Worm (Caenorhabditis elegans) whole organism, late embryonic: ENCODE measurements around the gene C09F12.3.

ENCODE experiments used
- T23F11.4 ChIP-seq: fragments of 200-800 bp; sonication (Bioruptor generic); optimal IDR thresholded peaks from 2 replicates; lab custom pipeline; 2018; ENCODE audit warnings: mild to moderate bottlenecking, missing genetic modification characterization, missing compliant biosample characterization
- elt-4 ChIP-seq: sonication (generic microtip); optimal IDR thresholded peaks from 2 replicates; lab custom pipeline; 2016; ENCODE audit warnings: missing genetic modification characterization, missing compliant biosample characterization
- fkh-10 ChIP-seq: fragments of 150-350 bp; optimal IDR thresholded peaks from 2 replicates; lab custom pipeline; 2014; ENCODE audit warnings: missing biosample characterization, missing genetic modification reagents, missing genetic modification characterization
- fkh-6 ChIP-seq: sonication (generic microtip); optimal IDR thresholded peaks from 2 replicates; lab custom pipeline; 2016; ENCODE audit warnings: missing genetic modification characterization, missing compliant biosample characterization
- hlh-15 ChIP-seq: sonication (generic microtip); optimal IDR thresholded peaks from 2 replicates; lab custom pipeline; 2016; ENCODE audit warnings: missing genetic modification characterization, missing compliant biosample characterization
- lim-6 ChIP-seq: sonication (generic microtip); optimal IDR thresholded peaks from 2 replicates; lab custom pipeline; 2016; ENCODE audit warnings: missing genetic modification characterization, missing compliant biosample characterization
- nhr-11 ChIP-seq: fragments of 150-350 bp; optimal IDR thresholded peaks from 2 replicates; lab custom pipeline; 2014; ENCODE audit warnings: missing biosample characterization, missing genetic modification characterization
- unc-86 ChIP-seq: sonication (generic microtip); optimal IDR thresholded peaks from 2 replicates; lab custom pipeline; 2016; ENCODE audit warnings: missing genetic modification characterization, missing compliant biosample characterization

DNA sequence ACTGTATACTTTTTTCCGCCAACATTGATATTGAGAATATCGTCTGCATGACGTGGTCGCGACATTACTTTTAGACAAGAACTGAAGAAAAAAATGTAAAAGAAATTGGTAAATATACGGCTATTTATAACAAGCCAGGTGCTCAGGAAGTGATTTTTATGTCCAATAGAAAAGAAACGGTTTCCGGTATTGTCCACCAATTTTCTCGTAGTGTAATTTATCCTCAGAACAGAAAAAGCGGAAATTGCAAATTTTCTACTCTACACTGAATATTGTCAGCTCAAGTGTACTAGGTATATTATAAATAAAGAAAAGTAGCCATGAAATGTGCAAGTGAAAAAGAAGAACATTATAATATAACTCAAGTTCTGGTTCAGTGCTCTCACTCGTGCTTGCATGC is 43.5 kb downstream of the C09F12.3 start, which contains the start of gene F59F3.6:
- TF ChIP-seq unc-86 (tag; lab: Kevin White, UChicago) (no peak), lim-6 (tag; lab: Kevin White, UChicago) (no peak), fkh-10 (GFP tag; lab: Kevin White, UChicago) (no peak), hlh-15 (no peak), fkh-6 (tag; lab: Kevin White, UChicago) (no peak), nhr-11 (tag; lab: Kevin White, UChicago) (no peak), elt-4 (tag; lab: Kevin White, UChicago) (no peak), T23F11.4 (GFP tag; lab: Kevin White, UChicago) (no peak)
